Worm (Caenorhabditis elegans): ENCODE results near the gene vpat-1.
A peak's percentile ranks its signal among the peaks of the same experiment; 100 is the strongest.

Gene vpat-1

ce11 chrX:1046156-1046831 is at the start of gene vpat-1:
Gene vpat-1 (minus strand): TSS chrX:1046206.
- TF ChIP-seq unc-62 (GFP tag; optimal IDR thresholded peaks at IDR 0.05) (no peak), gmeb-1 (tag; optimal IDR thresholded peaks at IDR 0.05) (no peak), crh-2 (tag; optimal IDR thresholded peaks at IDR 0.05) (peak; percentile 45), fos-1 (tag; optimal IDR thresholded peaks at IDR 0.05) (peak; percentile 63)

ce11 chrX:1094332-1094731 is 48.3 kb upstream of the vpat-1 start:
- TF ChIP-seq C34F6.9 (tag; optimal IDR thresholded peaks at IDR 0.05) = no peak
- TF ChIP-seq alr-1 (tag; optimal IDR thresholded peaks at IDR 0.05) = no peak
- TF ChIP-seq nhr-237 (tag; optimal IDR thresholded peaks at IDR 0.05) = no peak
- no peak for TF ChIP-seq gmeb-1 (tag; optimal IDR thresholded peaks at IDR 0.05)
- TF ChIP-seq nhr-129 (tag; optimal IDR thresholded peaks at IDR 0.05) = no peak
- no peak for TF ChIP-seq ZK546.5 (tag; optimal IDR thresholded peaks at IDR 0.05)
- no peak for TF ChIP-seq crh-2 (tag; optimal IDR thresholded peaks at IDR 0.05)
- no peak for TF ChIP-seq nhr-12 (tag; optimal IDR thresholded peaks at IDR 0.05)
- TF ChIP-seq Y55F3AM.14 (GFP tag; optimal IDR thresholded peaks at IDR 0.05) = no peak
- no peak for TF ChIP-seq nhr-10 (tag; optimal IDR thresholded peaks at IDR 0.05)

ce11 chrX:1093154-1093553 is 47.1 kb upstream of the vpat-1 start:
- TF ChIP-seq nhr-12 (tag; optimal IDR thresholded peaks at IDR 0.05) = no peak
- TF ChIP-seq nhr-237 (tag; optimal IDR thresholded peaks at IDR 0.05) = no peak
- TF ChIP-seq ama-1 (optimal IDR thresholded peaks at IDR 0.05) = peak; percentile 17
- peak; percentile 3 for TF ChIP-seq mbf-1 (tag; optimal IDR thresholded peaks at IDR 0.05)
- TF ChIP-seq lin-11 (tag; optimal IDR thresholded peaks at IDR 0.05) = peak; percentile 28
- no peak for TF ChIP-seq peb-1 (tag; optimal IDR thresholded peaks at IDR 0.05)
- TF ChIP-seq zag-1 (tag; optimal IDR thresholded peaks at IDR 0.05) = peak; percentile 94
- peak; percentile 19 for TF ChIP-seq unc-39 (tag; optimal IDR thresholded peaks at IDR 0.05)
- no peak for TF ChIP-seq skn-1 (tag; optimal IDR thresholded peaks at IDR 0.05)
- TF ChIP-seq R02D3.7 (tag; optimal IDR thresholded peaks at IDR 0.05) = no peak
- peak; percentile 62 for TF ChIP-seq nhr-10 (tag; optimal IDR thresholded peaks at IDR 0.05)
- no peak for TF ChIP-seq ztf-1 (GFP tag; conservative IDR thresholded peaks at IDR 0.05)
- no peak for TF ChIP-seq nhr-77 (tag; optimal IDR thresholded peaks at IDR 0.05)
- no peak for TF ChIP-seq aly-2 (tag; optimal IDR thresholded peaks at IDR 0.05)
- TF ChIP-seq C34F6.9 (tag; optimal IDR thresholded peaks at IDR 0.05) = peak; percentile 97
- TF ChIP-seq lsy-2 (tag; optimal IDR thresholded peaks at IDR 0.05) = peak; percentile 64 to 91
- peak; percentile 97 for TF ChIP-seq sma-9 (GFP tag; optimal IDR thresholded peaks at IDR 0.05)
- TF ChIP-seq sma-9 (tag; optimal IDR thresholded peaks at IDR 0.05) = no peak
- TF ChIP-seq mab-5 (tag; optimal IDR thresholded peaks at IDR 0.05) = peak; percentile 64
- peak; percentile 84 for TF ChIP-seq ztf-4 (tag; optimal IDR thresholded peaks at IDR 0.05)
- peak; percentile 94 for TF ChIP-seq crh-2 (tag; optimal IDR thresholded peaks at IDR 0.05)
- no peak for TF ChIP-seq alr-1 (tag; optimal IDR thresholded peaks at IDR 0.05)
- peak; percentile 92 for TF ChIP-seq unc-55 (GFP tag; optimal IDR thresholded peaks at IDR 0.05)
- TF ChIP-seq ceh-16 (tag; optimal IDR thresholded peaks at IDR 0.05) = no peak
- peak; percentile 93 for TF ChIP-seq nhr-25 (tag; optimal IDR thresholded peaks at IDR 0.05)
- peak; percentile 43 for TF ChIP-seq lin-39 (tag; optimal IDR thresholded peaks at IDR 0.05)
- peak; percentile 90 for TF ChIP-seq nhr-21 (tag; optimal IDR thresholded peaks at IDR 0.05)
- peak; percentile 88 for TF ChIP-seq unc-62 (GFP tag; optimal IDR thresholded peaks at IDR 0.05)
- TF ChIP-seq snpc-4 (tag; optimal IDR thresholded peaks at IDR 0.05) = peak; percentile 82
- no peak for TF ChIP-seq elt-1 (tag; optimal IDR thresholded peaks at IDR 0.05)
- peak; percentile 98 for TF ChIP-seq F13H6.1 (tag; optimal IDR thresholded peaks at IDR 0.05)
- peak; percentile 92 for TF ChIP-seq nhr-6 (tag; optimal IDR thresholded peaks at IDR 0.05)
- TF ChIP-seq blmp-1 (tag; optimal IDR thresholded peaks at IDR 0.05; ENCODE audit: insufficient read depth) = peak; percentile 93
- peak; percentile 73 for TF ChIP-seq gmeb-1 (tag; optimal IDR thresholded peaks at IDR 0.05)
- no peak for TF ChIP-seq ZK546.5 (tag; optimal IDR thresholded peaks at IDR 0.05)
- peak; percentile 87 for TF ChIP-seq Y55F3AM.14 (GFP tag; optimal IDR thresholded peaks at IDR 0.05)
- peak; percentile 8 for TF ChIP-seq ztf-11 (tag; optimal IDR thresholded peaks at IDR 0.05)
- no peak for TF ChIP-seq nhr-11 (tag; optimal IDR thresholded peaks at IDR 0.05)
- TF ChIP-seq fos-1 (tag; optimal IDR thresholded peaks at IDR 0.05) = peak; percentile 92
- peak; percentile 90 for TF ChIP-seq egl-27 (tag; optimal IDR thresholded peaks at IDR 0.05)
- peak; percentile 89 for TF ChIP-seq lin-13 (GFP tag; optimal IDR thresholded peaks at IDR 0.05)
- TF ChIP-seq sem-4 (tag; optimal IDR thresholded peaks at IDR 0.05) = peak; percentile 97
- peak; percentile 83 for TF ChIP-seq sma-3 (GFP tag; optimal IDR thresholded peaks at IDR 0.05)
- TF ChIP-seq elt-3 (tag; optimal IDR thresholded peaks at IDR 0.05) = no peak
- TF ChIP-seq nhr-129 (tag; optimal IDR thresholded peaks at IDR 0.05) = peak; percentile 98
- no peak for TF ChIP-seq dmd-4 (tag; optimal IDR thresholded peaks at IDR 0.05)
- peak; percentile 95 to 98 for TF ChIP-seq mdl-1 (tag; optimal IDR thresholded peaks at IDR 0.05)
- no peak for TF ChIP-seq ceh-82 (tag; optimal IDR thresholded peaks at IDR 0.05)

Measured in whole organism, L2 larva.